Worm (Caenorhabditis elegans) whole organism, L2 larva: ENCODE data around the gene T28D9.11.

Experiments
- R02D3.7 ChIP-seq: fragments of 150-350 bp; optimal IDR thresholded peaks from 2 replicates; lab custom pipeline; 2014; ENCODE audit warnings: missing biosample characterization, missing genetic modification characterization
- ZK546.5 ChIP-seq: sonication (generic microtip); optimal IDR thresholded peaks from 2 replicates; lab custom pipeline; 2017; ENCODE audit warnings: missing biosample characterization, missing genetic modification characterization
- aly-2 ChIP-seq: fragments of 150-350 bp; optimal IDR thresholded peaks from 2 replicates; lab custom pipeline; 2014; ENCODE audit warnings: missing biosample characterization, missing genetic modification characterization
- blmp-1 ChIP-seq: sonication (generic microtip); optimal IDR thresholded peaks from 2 replicates; lab custom pipeline; 2017; ENCODE audit warnings: missing genetic modification characterization, mild to moderate bottlenecking, missing compliant biosample characterization, antibody characterized with exemption, moderate library complexity; ENCODE audit not compliant: insufficient read depth
- fos-1 ChIP-seq: fragments of 150-350 bp; optimal IDR thresholded peaks from 2 replicates; lab custom pipeline; 2014; ENCODE audit warnings: missing biosample characterization, missing genetic modification characterization
- lin-13 ChIP-seq: fragments of 150-350 bp; optimal IDR thresholded peaks from 2 replicates; lab custom pipeline; 2014; ENCODE audit warnings: missing biosample characterization, missing genetic modification reagents, missing genetic modification characterization
- lin-39 ChIP-seq: fragments of 150-350 bp; optimal IDR thresholded peaks from 2 replicates; lab custom pipeline; 2014; ENCODE audit warnings: missing biosample characterization, missing genetic modification reagents, missing genetic modification characterization
- nhr-10 ChIP-seq: sonication (generic microtip); optimal IDR thresholded peaks from 2 replicates; lab custom pipeline; 2017; ENCODE audit warnings: missing biosample characterization, missing genetic modification characterization
- nhr-12 ChIP-seq: fragments of 150-350 bp; optimal IDR thresholded peaks from 2 replicates; lab custom pipeline; 2014; ENCODE audit warnings: missing biosample characterization, missing genetic modification characterization
- nhr-237 ChIP-seq: fragments of 150-350 bp; optimal IDR thresholded peaks from 2 replicates; lab custom pipeline; 2014; ENCODE audit warnings: missing biosample characterization, missing genetic modification characterization
- nhr-25 ChIP-seq: fragments of 150-350 bp; sonication (generic microtip); optimal IDR thresholded peaks from 3 replicates; lab custom pipeline; 2014; ENCODE audit warnings: missing biosample characterization, missing genetic modification characterization
- snpc-4 ChIP-seq: fragments of 150-350 bp; optimal IDR thresholded peaks from 2 replicates; lab custom pipeline; 2014; ENCODE audit warnings: missing biosample characterization, missing genetic modification characterization
- unc-62 ChIP-seq: fragments of 150-350 bp; optimal IDR thresholded peaks from 2 replicates; lab custom pipeline; 2014; ENCODE audit warnings: missing biosample characterization, missing genetic modification reagents, missing genetic modification characterization
- ztf-4 ChIP-seq: fragments of 150-350 bp; optimal IDR thresholded peaks from 2 replicates; lab custom pipeline; 2014; ENCODE audit warnings: missing biosample characterization, missing genetic modification characterization

- TF ChIP-seq nhr-25 (tag; lab: Kevin White, UChicago) (no peak), ztf-4 (tag; lab: Kevin White, UChicago) (no peak), nhr-12 (tag; lab: Kevin White, UChicago) (no peak), lin-39 (tag; lab: Kevin White, UChicago) (no peak), blmp-1 (no peak), nhr-10 (tag; lab: Kevin White, UChicago) (no peak), snpc-4 (tag; lab: Kevin White, UChicago) (no peak), R02D3.7 (tag; lab: Kevin White, UChicago) (no peak), lin-13 (GFP tag; lab: Kevin White, UChicago) (no peak), fos-1 (tag; lab: Kevin White, UChicago) (peak; percentile 66), aly-2 (no peak), unc-62 (GFP tag; lab: Kevin White, UChicago) (no peak), nhr-237 (tag; lab: Kevin White, UChicago) (no peak), ZK546.5 (tag; lab: Kevin White, UChicago) (no peak)
Observed at ce11 chrII:6486344-6486743, 5.4 kb downstream of the T28D9.11 start.
